Fruit fly (Drosophila melanogaster) whole organism: ENCODE results near the gene CG31775.

Source experiments
- CG8478 ChIP-seq: fragments of >200 bp; optimal IDR thresholded peaks from 2 replicates; lab custom pipeline; 2018; ENCODE audit warnings: inconsistent platforms
- Dll ChIP-seq: fragments of >200 bp; optimal IDR thresholded peaks from 2 replicates; lab custom pipeline; 2017
- EcR ChIP-seq, 2 experiments: fragments of >200 bp; optimal IDR thresholded peaks; 2 replicates each; lab custom pipeline; 2017; ENCODE audit warnings: missing biosample characterization in 2 of 2, missing genetic modification characterization in 2 of 2, missing genetic modification reagents in 2 of 2
- pan ChIP-seq: fragments of >200 bp; optimal IDR thresholded peaks from 2 replicates; lab custom pipeline; 2017
- psq ChIP-seq: fragments of >200 bp; optimal IDR thresholded peaks from 2 replicates; lab custom pipeline; 2017
- usp ChIP-seq: fragments of >200 bp; optimal IDR thresholded peaks from 2 replicates; lab custom pipeline; 2017; ENCODE audit warnings: missing biosample characterization, missing genetic modification characterization, mixed read lengths

DNA sequence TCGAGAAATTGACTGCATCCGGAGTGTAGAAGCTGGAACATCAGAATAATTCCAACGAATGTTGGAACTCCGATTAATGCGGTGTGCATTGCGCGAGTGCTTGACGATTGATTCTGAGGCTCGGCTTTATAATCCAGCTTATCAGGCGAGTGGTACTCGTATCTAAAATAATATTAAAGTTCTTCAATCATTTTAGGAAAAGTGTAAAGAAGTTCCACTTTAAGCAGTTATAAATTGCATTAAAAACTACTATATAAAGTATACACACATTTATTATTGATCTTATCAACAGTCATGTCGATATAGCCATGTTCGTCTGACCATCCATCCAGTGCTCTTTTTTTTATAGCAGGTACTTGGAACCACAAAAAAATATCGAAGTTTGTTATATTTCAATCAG is 46.9 kb upstream of the CG31775 start, which contains the start of gene CG18636:
- TF ChIP-seq EcR (GFP tag; optimal IDR thresholded peaks at IDR 0.05; lab: Kevin White, UChicago), result no peak
- TF ChIP-seq CG8478 (lab: Kevin White, UChicago), result no peak
- no peak for TF ChIP-seq psq (lab: Kevin White, UChicago)
- no peak for TF ChIP-seq usp (GFP tag; lab: Kevin White, UChicago)
- TF ChIP-seq Dll (lab: Kevin White, UChicago), result no peak
- TF ChIP-seq pan (lab: Kevin White, UChicago), result no peak
